Fruit fly (Drosophila melanogaster) Kc167 (cell line): ENCODE results near the gene Atg18b.

Source experiments
- insv ChIP-seq: fragments of >200 bp; optimal IDR thresholded peaks from 3 replicates; lab custom pipeline; 2018; ENCODE audit warnings: missing external identifiers
- ttk ChIP-seq: sonication (Bioruptor generic); optimal IDR thresholded peaks from 2 replicates; lab custom pipeline; 2017; ENCODE audit warnings: missing external identifiers

dm6 chr2L:21168295-21169159 is 51.8 kb downstream of the Atg18b start, which contains the start of the genes mAcon1, CG43345 and CG43346:
- TF ChIP-seq insv (lab: Kevin White, UChicago) (no peak), ttk (lab: Kevin White, UChicago) (no peak)
